Worm (Caenorhabditis elegans) whole organism, L4 larva: ENCODE results near the gene W02D7.12.

Experiments used
- T20F7.1 ChIP-seq: fragments of 200-800 bp; sonication (Bioruptor generic); optimal IDR thresholded peaks from 2 replicates; lab custom pipeline; 2018; ENCODE audit warnings: mild to moderate bottlenecking, missing genetic modification characterization, missing compliant biosample characterization
- Y75B8A.6 ChIP-seq: fragments of 200-800 bp; sonication (Bioruptor generic); IDR thresholded peaks from 2 replicates; pipeline ENCODE4 v1.3.6; 2022; ENCODE audit warnings: missing genetic modification reagents, missing genetic modification characterization, missing compliant biosample characterization
- ZK337.2 ChIP-seq: fragments of 200-800 bp; sonication (Bioruptor generic); IDR thresholded peaks from 2 replicates; pipeline ENCODE4 v1.3.6; 2022; ENCODE audit warnings: missing genetic modification reagents, missing genetic modification characterization, missing compliant biosample characterization
- ama-1 ChIP-seq: fragments of 150-350 bp; optimal IDR thresholded peaks from 2 replicates; lab custom pipeline; 2014; ENCODE audit warnings: inconsistent platforms, mixed read lengths
- attf-4 ChIP-seq: sonication (generic microtip); optimal IDR thresholded peaks from 3 replicates; lab custom pipeline; 2017; ENCODE audit warnings: missing biosample characterization, missing genetic modification characterization
- ceh-20 ChIP-seq: fragments of 200-800 bp; sonication (Bioruptor generic); IDR thresholded peaks from 2 replicates; pipeline ENCODE4 v1.3.6; 2022; ENCODE audit warnings: missing genetic modification reagents, missing genetic modification characterization, missing compliant biosample characterization
- cey-2 ChIP-seq: sonication (generic microtip); optimal IDR thresholded peaks from 3 replicates; lab custom pipeline; 2017; ENCODE audit warnings: missing genetic modification characterization, mild to moderate bottlenecking, missing compliant biosample characterization, antibody characterized with exemption, borderline replicate concordance; ENCODE audit not compliant: insufficient read depth
- daf-12 ChIP-seq: fragments of 150-350 bp; optimal IDR thresholded peaks from 2 replicates; lab custom pipeline; 2014; ENCODE audit warnings: missing biosample characterization, missing genetic modification reagents, missing genetic modification characterization
- daf-16 ChIP-seq, 3 experiments: sonication (generic microtip); optimal IDR thresholded peaks; 2 replicates each; lab custom pipeline; 2016 to 2017; ENCODE audit warnings: missing genetic modification characterization in 3 of 3, missing genetic modification reagents in 3 of 3, mild to moderate bottlenecking in 2 of 3, missing compliant biosample characterization in 2 of 3, missing biosample characterization in 1 of 3, moderate library complexity in 1 of 3
- dmd-6 ChIP-seq: fragments of 200-800 bp; sonication (Bioruptor generic); IDR thresholded peaks from 2 replicates; pipeline ENCODE4 v1.3.6; 2022; ENCODE audit warnings: missing genetic modification reagents, missing genetic modification characterization, missing compliant biosample characterization
- dmd-9 ChIP-seq: fragments of 200-800 bp; sonication (Bioruptor generic); IDR thresholded peaks from 2 replicates; pipeline ENCODE4 v1.3.6; 2022; ENCODE audit warnings: missing genetic modification reagents, missing genetic modification characterization, missing compliant biosample characterization
- dve-1 ChIP-seq: sonication (generic microtip); optimal IDR thresholded peaks from 2 replicates; lab custom pipeline; 2017; ENCODE audit warnings: antibody characterized with exemption, mild to moderate bottlenecking, missing genetic modification characterization, missing compliant biosample characterization; ENCODE audit not compliant: insufficient read depth
- egl-27 ChIP-seq: sonication (generic microtip); optimal IDR thresholded peaks from 3 replicates; lab custom pipeline; 2017; ENCODE audit warnings: missing biosample characterization, missing genetic modification reagents, missing genetic modification characterization
- fkh-10 ChIP-seq: fragments of 150-350 bp; optimal IDR thresholded peaks from 2 replicates; lab custom pipeline; 2014; ENCODE audit warnings: missing biosample characterization, missing genetic modification reagents, missing genetic modification characterization
- fos-1 ChIP-seq: fragments of 150-350 bp; optimal IDR thresholded peaks from 2 replicates; lab custom pipeline; 2014; ENCODE audit warnings: missing biosample characterization, missing genetic modification characterization
- gei-8 ChIP-seq: fragments of 200-800 bp; sonication (Bioruptor generic); optimal IDR thresholded peaks from 2 replicates; lab custom pipeline; 2018; ENCODE audit warnings: mild to moderate bottlenecking, missing genetic modification characterization, missing compliant biosample characterization
- hif-1 ChIP-seq, 2 experiments: sonication (generic microtip); optimal IDR thresholded peaks; 2 replicates each; lab custom pipeline; 2016 to 2017; ENCODE audit warnings: missing compliant biosample characterization in 2 of 2, missing genetic modification characterization in 2 of 2, missing genetic modification reagents in 2 of 2, missing genotype in 2 of 2, mild to moderate bottlenecking in 1 of 2
- hlh-11 ChIP-seq: fragments of 200-800 bp; sonication (Bioruptor generic); optimal IDR thresholded peaks from 2 replicates; lab custom pipeline; 2018; ENCODE audit warnings: mild to moderate bottlenecking, missing genetic modification characterization, missing compliant biosample characterization
- lin-1 ChIP-seq: fragments of 200-800 bp; sonication (Bioruptor generic); IDR thresholded peaks from 2 replicates; pipeline ENCODE4 v1.3.6; 2022; ENCODE audit warnings: missing genetic modification reagents, missing genetic modification characterization, missing compliant biosample characterization
- lin-38 ChIP-seq: fragments of 200-800 bp; sonication (Bioruptor generic); IDR thresholded peaks from 2 replicates; pipeline ENCODE4 v1.3.6; 2022; ENCODE audit warnings: missing genetic modification reagents, missing genetic modification characterization, missing compliant biosample characterization
- lin-39 ChIP-seq: fragments of 150-350 bp; optimal IDR thresholded peaks from 2 replicates; lab custom pipeline; 2014; ENCODE audit warnings: missing biosample characterization, missing genetic modification reagents, missing genetic modification characterization
- madf-5 ChIP-seq, 2 experiments: fragments of 200-800 bp; sonication (Bioruptor generic); IDR thresholded peaks; 2 replicates each; pipeline ENCODE4 v1.3.6; 2022; ENCODE audit warnings: missing compliant biosample characterization in 2 of 2, missing genetic modification characterization in 2 of 2
- mdt-29 ChIP-seq: fragments of 200-800 bp; sonication (Bioruptor generic); IDR thresholded peaks from 2 replicates; pipeline ENCODE4 v1.3.6; 2022; ENCODE audit warnings: missing genetic modification reagents, missing genetic modification characterization, missing compliant biosample characterization
- mep-1 ChIP-seq: fragments of 150-350 bp; sonication (generic microtip); optimal IDR thresholded peaks from 3 replicates; lab custom pipeline; 2014; ENCODE audit warnings: missing biosample characterization, missing genetic modification characterization
- mes-2 ChIP-seq: sonication (generic microtip); optimal IDR thresholded peaks from 2 replicates; lab custom pipeline; 2016; ENCODE audit warnings: missing genotype, mild to moderate bottlenecking, missing genetic modification characterization, missing compliant biosample characterization; ENCODE audit not compliant: poor library complexity, severe bottlenecking
- mxl-3 ChIP-seq: fragments of 200-800 bp; sonication (Bioruptor generic); optimal IDR thresholded peaks from 2 replicates; lab custom pipeline; 2018; ENCODE audit warnings: mild to moderate bottlenecking, missing genetic modification characterization, missing compliant biosample characterization
- nhr-111 ChIP-seq: fragments of 200-800 bp; sonication (Bioruptor generic); optimal IDR thresholded peaks from 2 replicates; lab custom pipeline; 2018; ENCODE audit warnings: mild to moderate bottlenecking, missing genetic modification characterization, missing compliant biosample characterization
- nhr-237 ChIP-seq: sonication (generic microtip); optimal IDR thresholded peaks from 2 replicates; lab custom pipeline; 2017; ENCODE audit warnings: missing biosample characterization, missing genetic modification characterization
- nhr-28 ChIP-seq: fragments of 150-350 bp; optimal IDR thresholded peaks from 2 replicates; lab custom pipeline; 2014; ENCODE audit warnings: missing biosample characterization, missing genetic modification characterization
- nhr-48 ChIP-seq: sonication (generic microtip); optimal IDR thresholded peaks from 2 replicates; lab custom pipeline; 2016; ENCODE audit warnings: mild to moderate bottlenecking, missing genetic modification characterization, missing compliant biosample characterization
- nhr-6 ChIP-seq: fragments of 150-350 bp; optimal IDR thresholded peaks from 2 replicates; lab custom pipeline; 2014; ENCODE audit warnings: missing biosample characterization, missing genetic modification characterization
- nhr-77 ChIP-seq: fragments of 150-350 bp; optimal IDR thresholded peaks from 2 replicates; lab custom pipeline; 2014; ENCODE audit warnings: missing biosample characterization, missing genetic modification characterization
- php-3 ChIP-seq: fragments of 200-800 bp; sonication (Bioruptor generic); IDR thresholded peaks from 2 replicates; pipeline ENCODE4 v1.3.6; 2022; ENCODE audit warnings: missing genetic modification reagents, missing genetic modification characterization, missing compliant biosample characterization
- pqm-1 ChIP-seq: sonication (generic microtip); optimal IDR thresholded peaks from 2 replicates; lab custom pipeline; 2017; ENCODE audit warnings: missing biosample characterization, missing genetic modification characterization
- sdz-12 ChIP-seq: fragments of 200-800 bp; sonication (Bioruptor generic); optimal IDR thresholded peaks from 2 replicates; lab custom pipeline; 2018; ENCODE audit warnings: mild to moderate bottlenecking, missing genetic modification characterization, missing compliant biosample characterization
- snpc-4 ChIP-seq: fragments of 150-350 bp; optimal IDR thresholded peaks from 2 replicates; lab custom pipeline; 2014; ENCODE audit warnings: missing biosample characterization, missing genetic modification characterization
- tag-97 ChIP-seq: fragments of 200-800 bp; sonication (Bioruptor generic); IDR thresholded peaks from 2 replicates; pipeline ENCODE4 v1.3.6; 2022; ENCODE audit warnings: missing genetic modification characterization, missing compliant biosample characterization
- unc-62 ChIP-seq, 3 experiments: fragments of 150-350 bp in 1 of 3; sonication (generic microtip); optimal IDR thresholded peaks in 2 of 3; peaks in 1 of 3; 1 replicate in 1 of 3; 2 replicates in 2 of 3; lab custom pipeline; 2014 to 2017; ENCODE audit warnings: missing biosample characterization in 3 of 3, missing genetic modification characterization in 3 of 3, missing genetic modification reagents in 3 of 3, missing genotype in 1 of 3
- ztf-11 ChIP-seq: fragments of 150-350 bp; optimal IDR thresholded peaks from 2 replicates; lab custom pipeline; 2014; ENCODE audit warnings: missing biosample characterization, missing genetic modification characterization

Gene W02D7.12

DNA sequence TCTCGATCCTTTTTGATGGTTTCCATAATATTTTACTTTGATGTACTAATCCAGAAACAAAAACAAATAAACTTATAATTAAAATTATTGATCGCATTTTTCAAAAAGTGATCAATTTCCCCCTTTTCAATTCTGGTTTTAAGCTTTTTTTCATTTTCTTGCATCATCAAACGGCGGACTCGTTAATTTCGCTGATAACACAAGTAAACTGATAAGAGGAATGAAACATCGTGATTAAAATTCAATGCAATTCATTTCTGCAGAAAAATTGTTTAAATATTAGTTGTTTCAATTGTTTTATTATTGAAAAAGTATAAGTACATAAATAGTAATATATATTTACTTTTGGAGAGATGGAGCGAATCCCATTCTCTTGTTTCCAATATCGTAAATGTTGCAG, 44.0 kb upstream of the W02D7.12 start (continued):
- TF ChIP-seq lin-39 (tag; lab: Kevin White, UChicago) (no peak), egl-27 (tag; lab: Kevin White, UChicago) (no peak), lin-38 (GFP tag; lab: Robert Waterston, UW) (no peak), hif-1 (tag; optimal IDR thresholded peaks at IDR 0.05; lab: Kevin White, UChicago) (no peak), mep-1 (tag; lab: Kevin White, UChicago) (peak; percentile 69), nhr-48 (tag; lab: Kevin White, UChicago) (peak; percentile 28), gei-8 (GFP tag; lab: Kevin White, UChicago) (no peak), mdt-29 (no peak), snpc-4 (tag; lab: Kevin White, UChicago) (no peak), daf-12 (no peak), tag-97 (GFP tag; lab: Robert Waterston, UW) (no peak), nhr-237 (tag; lab: Kevin White, UChicago) (no peak), ztf-11 (tag; lab: Kevin White, UChicago) (no peak), fos-1 (tag; lab: Kevin White, UChicago) (peak; percentile 31), attf-4 (no peak), daf-16 (GFP tag; optimal IDR thresholded peaks at IDR 0.05; lab: Kevin White, UChicago) (no peak), daf-16 (tag; optimal IDR thresholded peaks at IDR 0.05; lab: Kevin White, UChicago) (peak; percentile 67), sdz-12 (no peak), dmd-6 (GFP tag; lab: Robert Waterston, UW) (peak; percentile 80), cey-2 (tag; lab: Kevin White, UChicago) (no peak), unc-62 (GFP tag; optimal IDR thresholded peaks at IDR 0.05 in 1 of 2; lab: Kevin White, UChicago) (peak in 1 of 2 experiments; percentile 41), unc-62 (tag; optimal IDR thresholded peaks at IDR 0.05; lab: Kevin White, UChicago) (no peak), Y75B8A.6 (GFP tag; lab: Robert Waterston, UW) (no peak), mxl-3 (no peak), nhr-28 (tag; lab: Kevin White, UChicago) (peak; percentile 75), fkh-10 (no peak), ZK337.2 (GFP tag; lab: Robert Waterston, UW) (no peak), hlh-11 (peak; percentile 54), lin-1 (GFP tag; lab: Robert Waterston, UW) (0 out of 2 replicates have a peak, but pooled peaks have one; percentile 55), nhr-77 (tag; lab: Kevin White, UChicago) (peak; percentile 92), ceh-20 (GFP tag; lab: Robert Waterston, UW) (no peak), dmd-9 (no peak)

DNA sequence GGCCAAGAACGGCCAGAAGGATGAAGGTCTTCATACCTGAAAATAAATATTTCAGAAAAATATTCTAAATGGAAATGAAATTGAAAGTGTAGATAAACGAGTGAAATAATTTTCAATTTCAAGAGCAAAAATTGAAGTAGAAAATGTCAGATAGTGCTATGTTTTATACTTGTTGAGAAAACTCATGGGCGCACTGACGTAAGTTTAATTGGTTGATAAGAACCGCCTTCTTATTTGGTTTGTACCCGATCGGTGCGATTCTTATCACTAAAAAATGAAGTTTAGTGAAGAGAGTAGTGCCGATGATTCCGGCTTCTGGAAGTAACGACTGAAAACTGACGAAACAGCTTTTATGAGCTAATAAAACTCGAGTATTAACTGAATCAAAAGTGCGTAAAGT, 42.4 kb upstream of the W02D7.12 start, which contains the start of the genes asp-6 and asp-12:
Gene asp-6, minus strand, starts transcription at position 36 of the 400 bp plus-strand sequence.
Gene asp-12, plus strand, starts transcription at position 309 of the 400 bp plus-strand sequence.
- TF ChIP-seq nhr-6 (no peak), T20F7.1 (GFP tag; lab: Kevin White, UChicago) (no peak), nhr-28 (tag; lab: Kevin White, UChicago) (peak; percentile 80), nhr-111 (GFP tag; lab: Kevin White, UChicago) (no peak), dve-1 (tag; lab: Kevin White, UChicago) (peak; percentile 59), mes-2 (tag; lab: Kevin White, UChicago) (peak; percentile 28), hif-1 (tag; optimal IDR thresholded peaks at IDR 0.05; lab: Kevin White, UChicago) (no peak), dmd-6 (GFP tag; lab: Robert Waterston, UW) (peak; percentile 84), nhr-48 (tag; lab: Kevin White, UChicago) (peak; percentile 29), daf-16 (GFP tag; optimal IDR thresholded peaks at IDR 0.05; lab: Kevin White, UChicago) (no peak), daf-16 (tag; optimal IDR thresholded peaks at IDR 0.05; lab: Kevin White, UChicago) (peak; percentile 64), hlh-11 (peak; percentile 69), Y75B8A.6 (GFP tag; lab: Robert Waterston, UW) (0 out of 2 replicates have a peak, but pooled peaks have one; percentile 6), unc-62 (GFP tag; optimal IDR thresholded peaks at IDR 0.05 in 1 of 2; lab: Kevin White, UChicago) (peak in 1 of 2 experiments; percentile 12), unc-62 (tag; optimal IDR thresholded peaks at IDR 0.05; lab: Kevin White, UChicago) (no peak), mdt-29 (peak; percentile 28; the same call in 1 of the 2 replicates), nhr-77 (tag; lab: Kevin White, UChicago) (peak; percentile 78), ama-1 (lab: Kevin White, UChicago) (no peak), pqm-1 (peak; percentile 59), php-3 (peak; percentile 80), madf-5 (GFP tag; IDR thresholded peaks at IDR 0.05; lab: Robert Waterston, UW) (no peak)
